Worm (Caenorhabditis elegans): ENCODE data around the gene C36B7.6.

The C36B7.6 gene

ce11 chrX:7099049-7099448 is 1.1 kb downstream of the C36B7.6 start:
- no peak for TF ChIP-seq F10E7.11 (tag; optimal IDR thresholded peaks at IDR 0.05)
- TF ChIP-seq xnd-1 (tag; optimal IDR thresholded peaks at IDR 0.05) = no peak
- no peak for TF ChIP-seq ztf-6 (GFP tag; IDR thresholded peaks at IDR 0.05)
- TF ChIP-seq somi-1 (GFP tag; optimal IDR thresholded peaks at IDR 0.05) = no peak
- no peak for TF ChIP-seq madf-8 (GFP tag; conservative IDR thresholded peaks at IDR 0.05)
- TF ChIP-seq ceh-91 (GFP tag; IDR thresholded peaks at IDR 0.05) = no peak
- TF ChIP-seq B0035.1 (tag; optimal IDR thresholded peaks at IDR 0.05) = no peak
- no peak for TF ChIP-seq F55B11.4 (tag; optimal IDR thresholded peaks at IDR 0.05; ENCODE audit: borderline replicate concordance, insufficient read depth)
- TF ChIP-seq unc-62 (GFP tag; optimal IDR thresholded peaks at IDR 0.05) = no peak
- TF ChIP-seq attf-3 (GFP tag; conservative IDR thresholded peaks at IDR 0.05) = no peak
- TF ChIP-seq lsy-27 (tag; optimal IDR thresholded peaks at IDR 0.05; ENCODE audit: borderline replicate concordance, insufficient read depth) = no peak
- TF ChIP-seq zim-3 (tag; optimal IDR thresholded peaks at IDR 0.05) = no peak
- TF ChIP-seq hmg-20 (GFP tag; IDR thresholded peaks at IDR 0.05) = no peak
- no peak for TF ChIP-seq lin-26 (GFP tag; IDR thresholded peaks at IDR 0.05)
- no peak for TF ChIP-seq hlh-26 (GFP tag; conservative IDR thresholded peaks at IDR 0.05)
- TF ChIP-seq ZK185.1 (tag; optimal IDR thresholded peaks at IDR 0.05; ENCODE audit: poor library complexity, severe bottlenecking) = no peak
- no peak for TF ChIP-seq F22D6.2 (tag; optimal IDR thresholded peaks at IDR 0.05)

ce11 chrX:7096349-7096748 is 3.8 kb downstream of the C36B7.6 start, which contains the start of gene C36B7.5:
TSS of gene C36B7.5 (minus strand) at chrX:7096449.
- TF ChIP-seq zfh-2 (GFP tag; conservative IDR thresholded peaks at IDR 0.05) (no peak), nhr-179 (tag; optimal IDR thresholded peaks at IDR 0.05) (no peak), nhr-120 (GFP tag; IDR thresholded peaks at IDR 0.05) (no peak), somi-1 (GFP tag; optimal IDR thresholded peaks at IDR 0.05) (no peak), F22D6.2 (tag; optimal IDR thresholded peaks at IDR 0.05) (no peak), attf-6 (GFP tag; IDR thresholded peaks at IDR 0.05) (no peak), fkh-3 (tag; optimal IDR thresholded peaks at IDR 0.05) (no peak), Y53G8AR.9 (GFP tag; conservative IDR thresholded peaks at IDR 0.05) (no peak), rec-8 (tag; optimal IDR thresholded peaks at IDR 0.05) (no peak), snpc-1.3 (tag; optimal IDR thresholded peaks at IDR 0.05; ENCODE audit: insufficient read depth) (no peak), D2030.7 (GFP tag; IDR thresholded peaks at IDR 0.05) (no peak)

- TF ChIP-seq atf-7 (tag; optimal IDR thresholded peaks at IDR 0.05) (no peak), ztf-26 (tag; optimal IDR thresholded peaks at IDR 0.05) (no peak), B0261.1 (tag; optimal IDR thresholded peaks at IDR 0.05) (no peak), B0019.2 (GFP tag; conservative IDR thresholded peaks at IDR 0.05) (no peak), hmg-20 (GFP tag; IDR thresholded peaks at IDR 0.05) (no peak), ekl-4 (GFP tag; IDR thresholded peaks at IDR 0.05) (no peak), chd-7 (tag; optimal IDR thresholded peaks at IDR 0.05) (no peak), somi-1 (GFP tag; optimal IDR thresholded peaks at IDR 0.05) (no peak), ceh-27 (GFP tag; optimal IDR thresholded peaks at IDR 0.05) (no peak), hlh-12 (tag; optimal IDR thresholded peaks at IDR 0.05) (no peak)
Observed at ce11 chrX:7085912-7086311, 14.2 kb downstream of the C36B7.6 start, which contains the start of gene C36B7.4. TSS of gene C36B7.4 (minus strand) at chrX:7086012.

- TF ChIP-seq lsy-27 (tag; optimal IDR thresholded peaks at IDR 0.05; ENCODE audit: borderline replicate concordance, insufficient read depth) (no peak), zim-3 (tag; optimal IDR thresholded peaks at IDR 0.05) (no peak), nhr-179 (tag; optimal IDR thresholded peaks at IDR 0.05) (no peak), T07F8.4 (tag; optimal IDR thresholded peaks at IDR 0.05) (no peak), somi-1 (GFP tag; optimal IDR thresholded peaks at IDR 0.05) (no peak), mxl-1 (tag; optimal IDR thresholded peaks at IDR 0.05) (no peak), B0019.2 (GFP tag; conservative IDR thresholded peaks at IDR 0.05) (no peak), B0261.1 (tag; optimal IDR thresholded peaks at IDR 0.05) (no peak), lin-35 (GFP tag; optimal IDR thresholded peaks at IDR 0.05) (no peak), let-526 (GFP tag; IDR thresholded peaks at IDR 0.05) (no peak), dpff-1 (tag; optimal IDR thresholded peaks at IDR 0.05) (no peak), hsf-1 (GFP tag; IDR thresholded peaks at IDR 0.05) (no peak), tlf-1 (GFP tag; optimal IDR thresholded peaks at IDR 0.05) (no peak), egl-18 (GFP tag; IDR thresholded peaks at IDR 0.05) (no peak), F39B2.1 (GFP tag; IDR thresholded peaks at IDR 0.05) (no peak)
Observed at ce11 chrX:7085067-7085466, 15.1 kb downstream of the C36B7.6 start, which contains the start of gene Y1B5A.1. TSS of gene Y1B5A.1 (plus strand) at chrX:7085367.
